Worm (Caenorhabditis elegans) whole organism, L1 larva: ENCODE results near the gene ugt-52.

Source experiments
- C04F5.9 ChIP-seq: sonication (generic microtip); optimal IDR thresholded peaks from 2 replicates; lab custom pipeline; 2016; ENCODE audit warnings: missing genetic modification characterization, missing compliant biosample characterization
- C16A3.4 ChIP-seq: fragments of 150-350 bp; optimal IDR thresholded peaks from 2 replicates; lab custom pipeline; 2014; ENCODE audit warnings: missing biosample characterization, missing genetic modification characterization
- Y116A8C.19 ChIP-seq: sonication (generic microtip); optimal IDR thresholded peaks from 2 replicates; lab custom pipeline; 2016; ENCODE audit warnings: missing compliant biosample characterization, missing genetic modification characterization, borderline replicate concordance
- aha-1 ChIP-seq: fragments of 150-350 bp; optimal IDR thresholded peaks from 2 replicates; lab custom pipeline; 2014; ENCODE audit warnings: missing biosample characterization, missing genetic modification characterization
- alr-1 ChIP-seq: fragments of 200-800 bp; sonication (Bioruptor generic); optimal IDR thresholded peaks from 2 replicates; lab custom pipeline; 2018; ENCODE audit warnings: borderline replicate concordance, mild to moderate bottlenecking, missing genetic modification characterization, missing compliant biosample characterization
- aly-2 ChIP-seq: fragments of 150-350 bp; optimal IDR thresholded peaks from 2 replicates; lab custom pipeline; 2014; ENCODE audit warnings: missing biosample characterization, missing genetic modification characterization
- blmp-1 ChIP-seq: fragments of 150-350 bp; optimal IDR thresholded peaks from 2 replicates; lab custom pipeline; 2014; ENCODE audit warnings: missing biosample characterization, missing genetic modification characterization
- ceh-82 ChIP-seq, 3 experiments: fragments of 150-350 bp in 1 of 3; sonication (generic microtip) in 2 of 3; optimal IDR thresholded peaks; 2 replicates each; lab custom pipeline; 2014 to 2017; ENCODE audit warnings: missing biosample characterization in 3 of 3, missing genetic modification characterization in 3 of 3
- ceh-88 ChIP-seq: fragments of 200-800 bp; sonication (Bioruptor generic); IDR thresholded peaks from 2 replicates; pipeline ENCODE4 v1.3.6; 2022; ENCODE audit warnings: missing genetic modification characterization, missing compliant biosample characterization
- ceh-90 ChIP-seq: sonication (generic microtip); optimal IDR thresholded peaks from 2 replicates; lab custom pipeline; 2016; ENCODE audit warnings: missing genetic modification characterization, missing compliant biosample characterization
- ces-1 ChIP-seq: fragments of 150-350 bp; optimal IDR thresholded peaks from 2 replicates; lab custom pipeline; 2014; ENCODE audit warnings: missing biosample characterization, missing genetic modification reagents, missing genetic modification characterization
- dpl-1 ChIP-seq, 3 experiments: fragments of 150-350 bp in 2 of 3; sonication (generic microtip) in 1 of 3; optimal IDR thresholded peaks; 2 replicates each; lab custom pipeline; 2014 to 2017; ENCODE audit warnings: missing biosample characterization in 3 of 3, missing genetic modification characterization in 3 of 3, missing genetic modification reagents in 3 of 3
- efl-1 ChIP-seq, 4 experiments: fragments of 150-350 bp; optimal IDR thresholded peaks in 3 of 4; peaks in 1 of 4; 1 replicate in 1 of 4; 2 replicates in 3 of 4; lab custom pipeline; 2014; ENCODE audit warnings: missing biosample characterization in 2 of 4, missing genetic modification characterization in 2 of 4, missing genetic modification reagents in 2 of 4
- egl-13 ChIP-seq: sonication (generic microtip); optimal IDR thresholded peaks from 2 replicates; lab custom pipeline; 2016; ENCODE audit warnings: missing genotype, missing genetic modification reagents, missing genetic modification characterization, missing compliant biosample characterization
- egl-27 ChIP-seq, 2 experiments: fragments of 150-350 bp in 1 of 2; sonication (generic microtip); optimal IDR thresholded peaks; 3 replicates each; lab custom pipeline; 2017 to 2018; ENCODE audit warnings: missing biosample characterization in 2 of 2, missing genetic modification characterization in 2 of 2, missing genetic modification reagents in 2 of 2
- elt-3 ChIP-seq, 6 experiments: fragments of 150-350 bp in 1 of 6; sonication (generic microtip); optimal IDR thresholded peaks; 2 replicates each; lab custom pipeline; 2017 to 2018; ENCODE audit warnings: missing biosample characterization in 6 of 6, missing genetic modification characterization in 6 of 6, inconsistent platforms in 1 of 6
- fkh-10 ChIP-seq: sonication (generic microtip); optimal IDR thresholded peaks from 2 replicates; lab custom pipeline; 2017; ENCODE audit warnings: missing biosample characterization, missing genetic modification reagents, missing genetic modification characterization
- fos-1 ChIP-seq: fragments of 150-350 bp; optimal IDR thresholded peaks from 2 replicates; lab custom pipeline; 2014; ENCODE audit warnings: missing biosample characterization, missing genetic modification characterization
- grh-1 ChIP-seq: fragments of 200-800 bp; sonication (Bioruptor generic); IDR thresholded peaks from 2 replicates; pipeline ENCODE4 v1.3.6; 2022; ENCODE audit warnings: missing genetic modification reagents, missing genetic modification characterization, missing compliant biosample characterization
- hlh-4 ChIP-seq: sonication (generic microtip); optimal IDR thresholded peaks from 2 replicates; lab custom pipeline; 2016; ENCODE audit warnings: mild to moderate bottlenecking, missing genetic modification characterization, missing compliant biosample characterization
- irx-1 ChIP-seq: sonication (generic microtip); optimal IDR thresholded peaks from 2 replicates; lab custom pipeline; 2016; ENCODE audit warnings: missing genetic modification characterization, missing compliant biosample characterization
- isw-1 ChIP-seq: fragments of 200-800 bp; sonication (Bioruptor generic); IDR thresholded peaks from 2 replicates; pipeline ENCODE4 v1.3.6; 2022; ENCODE audit warnings: missing genetic modification characterization, missing compliant biosample characterization
- jun-1 ChIP-seq: fragments of 150-350 bp; optimal IDR thresholded peaks from 2 replicates; lab custom pipeline; 2014; ENCODE audit warnings: missing biosample characterization, missing genetic modification reagents, missing genetic modification characterization
- lin-13 ChIP-seq: fragments of 150-350 bp; optimal IDR thresholded peaks from 2 replicates; lab custom pipeline; 2014; ENCODE audit warnings: missing biosample characterization, missing genetic modification reagents, missing genetic modification characterization
- lin-14 ChIP-seq: fragments of 200-800 bp; sonication (Bioruptor generic); optimal IDR thresholded peaks from 2 replicates; lab custom pipeline; 2018; ENCODE audit warnings: mild to moderate bottlenecking, missing genetic modification characterization, moderate library complexity, missing compliant biosample characterization
- lin-39 ChIP-seq: fragments of 150-350 bp; optimal IDR thresholded peaks from 2 replicates; lab custom pipeline; 2014; ENCODE audit warnings: missing biosample characterization, missing genetic modification reagents, missing genetic modification characterization
- lir-3 ChIP-seq: sonication (generic microtip); optimal IDR thresholded peaks from 2 replicates; lab custom pipeline; 2016; ENCODE audit warnings: mild to moderate bottlenecking, missing genetic modification characterization, moderate library complexity, missing compliant biosample characterization; ENCODE audit not compliant: poor library complexity
- mdl-1 ChIP-seq, 2 experiments: fragments of 150-350 bp; optimal IDR thresholded peaks; 2 replicates each; lab custom pipeline; 2014 to 2017; ENCODE audit warnings: missing biosample characterization in 2 of 2, missing genetic modification characterization in 2 of 2, inconsistent platforms in 1 of 2
- nhr-11 ChIP-seq: fragments of 150-350 bp; optimal IDR thresholded peaks from 2 replicates; lab custom pipeline; 2014; ENCODE audit warnings: missing biosample characterization, missing genetic modification characterization
- nhr-20 ChIP-seq: sonication (generic microtip); optimal IDR thresholded peaks from 2 replicates; lab custom pipeline; 2016; ENCODE audit warnings: mild to moderate bottlenecking, missing genetic modification characterization, missing compliant biosample characterization
- nhr-237 ChIP-seq: fragments of 150-350 bp; optimal IDR thresholded peaks from 2 replicates; lab custom pipeline; 2014; ENCODE audit warnings: missing biosample characterization, missing genetic modification characterization
- nhr-71 ChIP-seq: sonication (generic microtip); optimal IDR thresholded peaks from 2 replicates; lab custom pipeline; 2016; ENCODE audit warnings: mild to moderate bottlenecking, missing genetic modification characterization, moderate library complexity, missing compliant biosample characterization
- nhr-84 ChIP-seq: sonication (generic microtip); optimal IDR thresholded peaks from 2 replicates; lab custom pipeline; 2017; ENCODE audit warnings: missing biosample characterization, missing genetic modification characterization
- nhr-85 ChIP-seq: sonication (generic microtip); peaks from one replicate; lab custom pipeline; 2016; ENCODE audit warnings: missing genetic modification characterization, inconsistent platforms, missing compliant biosample characterization
- nhr-90 ChIP-seq: sonication (generic microtip); optimal IDR thresholded peaks from 2 replicates; lab custom pipeline; 2016; ENCODE audit warnings: mild to moderate bottlenecking, missing genetic modification characterization, missing compliant biosample characterization; ENCODE audit not compliant: poor library complexity
- pax-3 ChIP-seq: fragments of 200-800 bp; sonication (Bioruptor generic); optimal IDR thresholded peaks from 2 replicates; lab custom pipeline; 2018; ENCODE audit warnings: mild to moderate bottlenecking, missing genetic modification characterization, moderate library complexity, missing compliant biosample characterization
- rnt-1 ChIP-seq: sonication (generic microtip); optimal IDR thresholded peaks from 2 replicates; lab custom pipeline; 2016; ENCODE audit warnings: mild to moderate bottlenecking, missing genetic modification characterization, moderate library complexity, missing compliant biosample characterization
- sox-4 ChIP-seq: sonication (generic microtip); optimal IDR thresholded peaks from 2 replicates; lab custom pipeline; 2016; ENCODE audit warnings: missing genetic modification characterization, missing compliant biosample characterization
- sptf-1 ChIP-seq: fragments of 150-350 bp; optimal IDR thresholded peaks from 2 replicates; lab custom pipeline; 2014; ENCODE audit warnings: missing biosample characterization, missing genetic modification characterization
- swsn-7 ChIP-seq: sonication (generic microtip); optimal IDR thresholded peaks from 2 replicates; lab custom pipeline; 2016; ENCODE audit warnings: missing genetic modification characterization, missing compliant biosample characterization
- unc-86 ChIP-seq: sonication (generic microtip); optimal IDR thresholded peaks from 2 replicates; lab custom pipeline; 2016; ENCODE audit warnings: missing genetic modification characterization, missing compliant biosample characterization
- unc-98 ChIP-seq: fragments of 200-800 bp; sonication (Bioruptor generic); IDR thresholded peaks from 2 replicates; pipeline ENCODE4 v1.3.6; 2022; ENCODE audit warnings: missing genetic modification characterization, missing compliant biosample characterization
- vab-15 ChIP-seq: sonication (generic microtip); optimal IDR thresholded peaks from 2 replicates; lab custom pipeline; 2017; ENCODE audit warnings: missing genotype, mild to moderate bottlenecking, missing genetic modification characterization, missing compliant biosample characterization
- xbp-1 ChIP-seq: sonication (generic microtip); optimal IDR thresholded peaks from 2 replicates; lab custom pipeline; 2016; ENCODE audit warnings: missing genetic modification characterization, missing compliant biosample characterization
- ztf-11 ChIP-seq, 2 experiments: sonication (generic microtip); optimal IDR thresholded peaks; 2 replicates each; lab custom pipeline; 2016 to 2017; ENCODE audit warnings: missing genetic modification characterization in 2 of 2, missing biosample characterization in 1 of 2, missing compliant biosample characterization in 1 of 2

ugt-52 gene

ce11 chrIV:762016-762459, 16.5 kb upstream of the ugt-52 start (continued):
- TF ChIP-seq swsn-7: no peak
- TF ChIP-seq nhr-11 (tag; lab: Kevin White, UChicago): no peak
- TF ChIP-seq sox-4 (tag; lab: Kevin White, UChicago): no peak
- no peak for TF ChIP-seq hlh-4 (tag; lab: Kevin White, UChicago)
- TF ChIP-seq lin-39 (tag; lab: Kevin White, UChicago): no peak
- TF ChIP-seq lin-14 (GFP tag; lab: Kevin White, UChicago): no peak
- TF ChIP-seq dpl-1 (GFP tag; optimal IDR thresholded peaks at IDR 0.05; lab: Kevin White, UChicago): no peak
- TF ChIP-seq nhr-84 (tag; lab: Kevin White, UChicago): no peak
- peak; percentile 14 for TF ChIP-seq C16A3.4 (tag; lab: Kevin White, UChicago)
- TF ChIP-seq egl-27 (tag; optimal IDR thresholded peaks at IDR 0.05; lab: Kevin White, UChicago): no peak
- TF ChIP-seq ceh-88: no peak
- peak in 2 of 6 experiments; percentile 28 to 31 for TF ChIP-seq elt-3 (tag; optimal IDR thresholded peaks at IDR 0.05; lab: Kevin White, UChicago)
- no peak for TF ChIP-seq fkh-10 (GFP tag; lab: Kevin White, UChicago)
- TF ChIP-seq ceh-82 (tag; optimal IDR thresholded peaks at IDR 0.05; lab: Kevin White, UChicago): no peak
- TF ChIP-seq blmp-1 (tag; lab: Kevin White, UChicago): no peak
- peak; percentile 69 for TF ChIP-seq nhr-71 (tag; lab: Kevin White, UChicago)
- no peak for TF ChIP-seq nhr-20
- TF ChIP-seq grh-1 (GFP tag; lab: Robert Waterston, UW): peak; percentile 53; the same call in 1 of the 2 replicates
- peak; percentile 13 for TF ChIP-seq fos-1 (tag; lab: Kevin White, UChicago)
- no peak for TF ChIP-seq ztf-11 (tag; optimal IDR thresholded peaks at IDR 0.05; lab: Kevin White, UChicago)
- TF ChIP-seq rnt-1 (tag; lab: Kevin White, UChicago): peak; percentile 5
- no peak for TF ChIP-seq lir-3 (tag; lab: Kevin White, UChicago)
- no peak for TF ChIP-seq nhr-237
- TF ChIP-seq xbp-1 (tag; lab: Kevin White, UChicago): peak; percentile 28
- TF ChIP-seq aly-2: peak; percentile 63
- peak; percentile 88 for TF ChIP-seq nhr-85 (tag; lab: Kevin White, UChicago)

- TF ChIP-seq aha-1: no peak
- no peak for TF ChIP-seq jun-1
- TF ChIP-seq C04F5.9 (tag; lab: Kevin White, UChicago): no peak
- no peak for TF ChIP-seq isw-1 (GFP tag; lab: Robert Waterston, UW)
- no peak for TF ChIP-seq efl-1 (optimal IDR thresholded peaks at IDR 0.05; lab: Kevin White, UChicago)
- TF ChIP-seq efl-1 (GFP tag; optimal IDR thresholded peaks at IDR 0.05 in 1 of 2; lab: Kevin White, UChicago): peak in 1 of 2 experiments; percentile 83
- TF ChIP-seq unc-86: no peak
Observed at ce11 chrIV:762486-763376, 15.9 kb upstream of the ugt-52 start.

- TF ChIP-seq sptf-1 (tag; lab: Kevin White, UChicago) (no peak), irx-1 (tag; lab: Kevin White, UChicago) (no peak), blmp-1 (tag; lab: Kevin White, UChicago) (peak; percentile 84), nhr-71 (tag; lab: Kevin White, UChicago) (peak; percentile 60), nhr-90 (tag; lab: Kevin White, UChicago) (peak; percentile 32), ceh-90 (tag; lab: Kevin White, UChicago) (no peak), ces-1 (no peak), lin-13 (GFP tag; lab: Kevin White, UChicago) (no peak), sox-4 (tag; lab: Kevin White, UChicago) (no peak), mdl-1 (tag; optimal IDR thresholded peaks at IDR 0.05; lab: Kevin White, UChicago) (peak in 1 of 2 experiments; percentile 1), efl-1 (optimal IDR thresholded peaks at IDR 0.05; lab: Kevin White, UChicago) (peak; percentile 17 to 37), efl-1 (GFP tag; optimal IDR thresholded peaks at IDR 0.05 in 1 of 2; lab: Kevin White, UChicago) (peak; percentile 7 to 90), unc-98 (GFP tag; lab: Robert Waterston, UW) (no peak), pax-3 (tag; lab: Kevin White, UChicago) (no peak), elt-3 (tag; optimal IDR thresholded peaks at IDR 0.05; lab: Kevin White, UChicago) (peak in 3 of 6 experiments; percentile 21 to 43 (median 24)), lin-14 (GFP tag; lab: Kevin White, UChicago) (peak; percentile 89), nhr-11 (tag; lab: Kevin White, UChicago) (no peak), egl-13 (tag; lab: Kevin White, UChicago) (no peak), vab-15 (tag; lab: Kevin White, UChicago) (no peak), alr-1 (tag; lab: Kevin White, UChicago) (no peak), ceh-88 (no peak), Y116A8C.19 (tag; lab: Kevin White, UChicago) (no peak)
Observed at ce11 chrIV:763377-764063, 15.1 kb upstream of the ugt-52 start, which contains the start of gene col-103. Gene col-103 (minus strand): TSS chrIV:763678.
